Fruit fly (Drosophila melanogaster): Measurements from ENCODE around the gene CG8620.

The CG8620 gene

DNA sequence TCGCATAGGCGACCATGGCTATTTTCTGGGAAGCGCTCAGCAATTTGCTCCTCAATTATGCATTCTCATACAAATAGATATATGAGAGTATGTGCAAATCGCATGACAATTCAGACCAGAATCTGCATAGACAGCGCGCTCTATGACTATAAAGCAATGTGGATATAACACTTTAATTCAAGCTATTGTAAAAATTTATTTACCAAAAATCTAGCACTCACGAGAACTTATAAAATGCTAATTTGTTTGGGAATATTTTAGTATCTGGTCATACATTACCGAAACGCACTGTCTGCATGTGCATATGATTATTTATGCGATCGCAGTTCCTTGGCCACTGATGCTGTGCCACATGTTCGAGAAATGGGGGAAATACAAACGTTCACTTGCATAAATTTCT, 7.0 kb upstream of the CG8620 start (continued):
- TF ChIP-seq dsx (GFP tag; optimal IDR thresholded peaks at IDR 0.05; ENCODE audit: poor library complexity, severe bottlenecking), result peak; percentile 81
- TF ChIP-seq CG8119 (GFP tag; IDR thresholded peaks at IDR 0.05), result peak; percentile 89
- TF ChIP-seq CG32006 (GFP tag; optimal IDR thresholded peaks at IDR 0.05), result peak; percentile 81
- peak; percentile 65 for TF ChIP-seq CG10631 (GFP tag; optimal IDR thresholded peaks at IDR 0.05)
- peak; percentile 74 to 79 for TF ChIP-seq ss (GFP tag; optimal IDR thresholded peaks at IDR 0.05)
- TF ChIP-seq Ets21C (GFP tag; optimal IDR thresholded peaks at IDR 0.05), result peak; percentile 19
- peak; percentile 28 for TF ChIP-seq Sox15 (GFP tag; optimal IDR thresholded peaks at IDR 0.05)
- TF ChIP-seq salr (GFP tag; optimal IDR thresholded peaks at IDR 0.05), result peak; percentile 56 to 60
- peak; percentile 41 for TF ChIP-seq CG8632 (GFP tag; optimal IDR thresholded peaks at IDR 0.05)
- peak; percentile 72 for TF ChIP-seq CG1621 (tag; optimal IDR thresholded peaks at IDR 0.05)
- TF ChIP-seq CG8319 (GFP tag; optimal IDR thresholded peaks at IDR 0.05), result peak; percentile 44
- TF ChIP-seq CG6163 (GFP tag; IDR thresholded peaks at IDR 0.05), result peak; percentile 93
- peak; percentile 74 for TF ChIP-seq net (GFP tag; optimal IDR thresholded peaks at IDR 0.05)
- TF ChIP-seq dac (GFP tag; optimal IDR thresholded peaks at IDR 0.05), result peak; percentile 40
- peak; percentile 80 for TF ChIP-seq CG3919 (GFP tag; optimal IDR thresholded peaks at IDR 0.05)

DNA sequence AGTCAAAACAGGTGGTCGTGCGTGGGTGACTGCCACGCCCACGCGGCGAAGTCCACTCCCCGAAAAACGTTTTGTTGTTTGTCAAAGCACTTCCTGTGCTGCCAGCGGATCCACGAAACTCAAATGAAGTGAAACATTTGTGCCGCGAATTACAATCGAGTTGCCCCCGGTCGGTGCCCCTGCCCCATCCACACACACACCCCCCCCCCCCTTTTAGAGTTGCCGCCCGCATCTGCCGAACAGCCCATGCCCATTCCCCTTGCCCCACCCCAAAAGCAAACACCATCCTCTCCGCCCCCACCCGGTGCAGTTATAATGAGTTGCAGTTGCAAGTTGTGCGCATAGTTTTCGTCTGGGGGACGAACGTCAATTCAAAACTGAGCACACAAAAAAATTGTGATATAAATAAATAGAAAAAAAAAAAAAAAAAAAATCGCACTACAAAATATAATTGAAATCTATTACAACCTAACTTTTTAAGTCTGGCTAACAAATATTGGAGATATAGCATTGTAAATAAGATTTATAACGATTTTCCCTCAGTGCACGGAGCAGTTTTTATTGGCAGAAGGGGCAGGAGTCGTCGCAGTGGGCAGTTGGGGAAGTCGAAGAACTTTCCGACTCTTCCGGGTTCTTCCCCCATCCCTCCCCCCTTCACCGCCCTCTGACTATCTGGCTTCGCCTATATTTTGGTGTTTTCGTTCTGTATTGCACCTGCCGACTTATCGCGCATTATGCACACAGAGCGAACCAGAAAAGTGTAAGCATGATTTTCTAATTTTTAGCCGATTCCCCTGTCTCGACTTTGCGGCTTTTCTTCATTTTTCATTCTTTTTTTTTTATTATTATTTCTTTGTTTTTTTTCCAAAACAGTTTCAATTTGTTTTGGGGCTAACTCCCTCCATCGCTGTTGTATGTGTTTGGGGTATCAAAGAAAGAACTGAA, 6.1 kb upstream of the CG8620 start:
- TF ChIP-seq Hr38 (GFP tag; optimal IDR thresholded peaks at IDR 0.05), result no peak
- no peak for TF ChIP-seq spab (GFP tag; optimal IDR thresholded peaks at IDR 0.05)
- no peak for TF ChIP-seq Hr39 (GFP tag; optimal IDR thresholded peaks at IDR 0.05)
- peak; percentile 8 for TF ChIP-seq dac (GFP tag; optimal IDR thresholded peaks at IDR 0.05)
- TF ChIP-seq CG6792 (GFP tag; optimal IDR thresholded peaks at IDR 0.05), result peak; percentile 23
- peak; percentile 72 for TF ChIP-seq CG3919 (GFP tag; optimal IDR thresholded peaks at IDR 0.05)
- TF ChIP-seq Eip75B (GFP tag; optimal IDR thresholded peaks at IDR 0.05), result no peak
- peak; percentile 73 for TF ChIP-seq Gug (GFP tag; IDR thresholded peaks at IDR 0.05)
- no peak for TF ChIP-seq CG7368 (GFP tag; optimal IDR thresholded peaks at IDR 0.05)
- TF ChIP-seq Smox (GFP tag; optimal IDR thresholded peaks at IDR 0.05), result peak; percentile 6
- peak; percentile 10 for TF ChIP-seq topi (GFP tag; optimal IDR thresholded peaks at IDR 0.05)
- TF ChIP-seq acj6 (GFP tag; optimal IDR thresholded peaks at IDR 0.05), result peak; percentile 60
- TF ChIP-seq Blimp-1 (GFP tag; optimal IDR thresholded peaks at IDR 0.05), result no peak
- TF ChIP-seq net (GFP tag; optimal IDR thresholded peaks at IDR 0.05), result peak; percentile 59
- TF ChIP-seq Sox15 (GFP tag; optimal IDR thresholded peaks at IDR 0.05), result no peak
- TF ChIP-seq Ets96B (tag; optimal IDR thresholded peaks at IDR 0.05), result peak; percentile 40
- peak; percentile 19 for TF ChIP-seq Met (GFP tag; optimal IDR thresholded peaks at IDR 0.05)
- TF ChIP-seq CG8632 (GFP tag; optimal IDR thresholded peaks at IDR 0.05), result peak; percentile 32
- TF ChIP-seq Eip93F (GFP tag; optimal IDR thresholded peaks at IDR 0.05), result no peak
- peak in 1 of 2 experiments; percentile 62 for TF ChIP-seq salr (GFP tag; optimal IDR thresholded peaks at IDR 0.05)
- no peak for TF ChIP-seq CG1621 (tag; optimal IDR thresholded peaks at IDR 0.05)
- TF ChIP-seq dsx (GFP tag; optimal IDR thresholded peaks at IDR 0.05; ENCODE audit: poor library complexity, severe bottlenecking), result peak; percentile 13
- peak; percentile 79 for TF ChIP-seq Lpt (GFP tag; optimal IDR thresholded peaks at IDR 0.05)
- TF ChIP-seq CG9139 (GFP tag; optimal IDR thresholded peaks at IDR 0.05), result no peak
- TF ChIP-seq CG4318 (GFP tag; optimal IDR thresholded peaks at IDR 0.05), result peak; percentile 60
- peak; percentile 15 for TF ChIP-seq CG6808 (GFP tag; optimal IDR thresholded peaks at IDR 0.05)
- no peak for TF ChIP-seq CG16779 (tag; optimal IDR thresholded peaks at IDR 0.05)
- TF ChIP-seq svp (GFP tag), result peak; percentile 50
- peak; percentile 73 for TF ChIP-seq OdsH (GFP tag; optimal IDR thresholded peaks at IDR 0.05)
- TF ChIP-seq vri (GFP tag; optimal IDR thresholded peaks at IDR 0.05), result no peak
- no peak for TF ChIP-seq lz (GFP tag; optimal IDR thresholded peaks at IDR 0.05)
- TF ChIP-seq fd85E (GFP tag; optimal IDR thresholded peaks at IDR 0.05), result no peak
- TF ChIP-seq ss (GFP tag; optimal IDR thresholded peaks at IDR 0.05), result no peak
- no peak for TF ChIP-seq CG6854 (GFP tag; optimal IDR thresholded peaks at IDR 0.05)
- no peak for TF ChIP-seq CG10669 (GFP tag; optimal IDR thresholded peaks at IDR 0.05)
- TF ChIP-seq Sox14 (GFP tag; optimal IDR thresholded peaks at IDR 0.05), result peak; percentile 52
- TF ChIP-seq CG6276 (GFP tag; optimal IDR thresholded peaks at IDR 0.05), result peak; percentile 45
- TF ChIP-seq CG34406 (GFP tag; optimal IDR thresholded peaks at IDR 0.05), result peak; percentile 27
- TF ChIP-seq CG8119 (GFP tag; IDR thresholded peaks at IDR 0.05), result peak; percentile 87
- TF ChIP-seq Sox102F (GFP tag; optimal IDR thresholded peaks at IDR 0.05), result no peak
- TF ChIP-seq CG11902 (GFP tag; optimal IDR thresholded peaks at IDR 0.05), result no peak

All from whole organism, prepupa.